Worm (Caenorhabditis elegans) whole organism, early embryonic: ENCODE data around the gene sup-12.

Source experiments
- B0310.2 ChIP-seq: sonication (generic microtip); optimal IDR thresholded peaks from 2 replicates; lab custom pipeline; 2016; ENCODE audit warnings: mild to moderate bottlenecking, missing genetic modification characterization, missing compliant biosample characterization
- F13C5.2 ChIP-seq: sonication (generic microtip); optimal IDR thresholded peaks from 2 replicates; lab custom pipeline; 2017; ENCODE audit warnings: mild to moderate bottlenecking, missing genetic modification characterization, inconsistent platforms, missing compliant biosample characterization
- aly-1 ChIP-seq: sonication (generic microtip); optimal IDR thresholded peaks from 2 replicates; lab custom pipeline; 2016; ENCODE audit warnings: missing genetic modification characterization, missing compliant biosample characterization
- ama-1 ChIP-seq: fragments of 150-350 bp; optimal IDR thresholded peaks from 2 replicates; lab custom pipeline; 2014
- ceh-13 ChIP-seq: fragments of 200-800 bp; sonication (Bioruptor generic); optimal IDR thresholded peaks from 2 replicates; lab custom pipeline; 2018; ENCODE audit warnings: mild to moderate bottlenecking, missing genetic modification characterization, missing compliant biosample characterization
- ceh-36 ChIP-seq: sonication (generic microtip); optimal IDR thresholded peaks from 2 replicates; lab custom pipeline; 2016; ENCODE audit warnings: missing genetic modification characterization, inconsistent platforms, missing compliant biosample characterization
- ets-7 ChIP-seq: sonication (generic microtip); optimal IDR thresholded peaks from 2 replicates; lab custom pipeline; 2016; ENCODE audit warnings: missing genotype, missing genetic modification characterization, missing compliant biosample characterization
- flt-1 ChIP-seq: fragments of 200-800 bp; sonication (Bioruptor generic); IDR thresholded peaks from 2 replicates; pipeline ENCODE4 v1.3.6; 2022; ENCODE audit warnings: missing genetic modification characterization, missing compliant biosample characterization
- hmbx-1 ChIP-seq: sonication (generic microtip); optimal IDR thresholded peaks from 2 replicates; lab custom pipeline; 2016; ENCODE audit warnings: mild to moderate bottlenecking, missing genetic modification characterization, missing compliant biosample characterization
- hmg-4 ChIP-seq: fragments of 200-800 bp; sonication (Bioruptor generic); optimal IDR thresholded peaks from 2 replicates; lab custom pipeline; 2018; ENCODE audit warnings: mild to moderate bottlenecking, missing genetic modification characterization, missing compliant biosample characterization
- hnd-1 ChIP-seq: sonication (generic microtip); optimal IDR thresholded peaks from 2 replicates; lab custom pipeline; 2016; ENCODE audit warnings: missing genetic modification characterization, missing compliant biosample characterization
- pes-1 ChIP-seq: fragments of 200-800 bp; sonication (Bioruptor generic); IDR thresholded peaks from 2 replicates; pipeline ENCODE4 v1.3.6; 2022; ENCODE audit warnings: missing genetic modification reagents, missing genetic modification characterization, missing compliant biosample characterization
- scrt-1 ChIP-seq: fragments of 200-800 bp; sonication (Bioruptor generic); IDR thresholded peaks from 2 replicates; pipeline ENCODE4 v1.3.6; 2022; ENCODE audit warnings: missing genetic modification characterization, missing compliant biosample characterization
- sea-1 ChIP-seq: fragments of 200-800 bp; sonication (Bioruptor generic); conservative IDR thresholded peaks from 2 replicates; pipeline ENCODE4 v1.3.6; 2022; ENCODE audit warnings: missing genetic modification characterization, missing compliant biosample characterization
- tbx-11 ChIP-seq: fragments of 200-800 bp; sonication (Bioruptor generic); IDR thresholded peaks from 2 replicates; pipeline ENCODE4 v1.3.6; 2022; ENCODE audit warnings: missing genetic modification characterization, missing compliant biosample characterization
- tbx-37 ChIP-seq: fragments of 200-800 bp; sonication (Bioruptor generic); conservative IDR thresholded peaks from 2 replicates; pipeline ENCODE4 v1.3.6; 2022; ENCODE audit warnings: missing genetic modification reagents, missing genetic modification characterization, missing compliant biosample characterization
- tra-4 ChIP-seq: sonication (generic microtip); optimal IDR thresholded peaks from 2 replicates; lab custom pipeline; 2017; ENCODE audit warnings: missing genetic modification characterization, missing compliant biosample characterization

The sup-12 gene

DNA sequence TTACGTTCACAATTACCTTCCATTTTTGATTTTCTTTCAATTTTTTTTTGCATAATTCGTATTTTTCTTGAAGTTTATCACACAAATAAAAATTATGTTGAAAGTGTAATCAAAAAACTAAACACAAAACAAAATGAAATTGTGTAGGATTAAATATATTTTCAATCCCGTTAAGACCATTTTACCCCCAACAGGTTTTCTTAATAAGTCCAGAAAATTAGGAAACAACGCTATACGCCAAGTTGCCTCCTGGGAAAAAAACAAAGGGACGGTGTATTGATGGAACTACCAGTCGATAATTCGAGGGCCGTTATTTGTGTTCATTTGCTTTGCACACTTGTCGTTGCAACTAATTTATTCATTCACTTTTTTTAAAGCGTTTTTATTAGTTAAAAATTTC lies 15.3 kb downstream of the sup-12 start:
- no peak for TF ChIP-seq tbx-11 (GFP tag; lab: Robert Waterston, UW)
- no peak for TF ChIP-seq sea-1 (GFP tag; lab: Robert Waterston, UW)
- no peak for TF ChIP-seq flt-1 (GFP tag; lab: Robert Waterston, UW)
- TF ChIP-seq hnd-1 = no peak
- TF ChIP-seq pes-1 (GFP tag; lab: Robert Waterston, UW) = no peak

- TF ChIP-seq hmbx-1 (tag; lab: Kevin White, UChicago) = no peak
- no peak for TF ChIP-seq ceh-36 (tag; lab: Kevin White, UChicago)
Observed at ce11 chrX:3920101-3920500, 15.7 kb downstream of the sup-12 start, which contains the start of gene T22B2.2. T22B2.2 (plus strand) TSS chrX:3920401.

ce11 chrX:3920747-3921146 lies 16.4 kb downstream of the sup-12 start:
- TF ChIP-seq sea-1 (GFP tag; lab: Robert Waterston, UW) (no peak), aly-1 (no peak), tbx-37 (GFP tag; lab: Robert Waterston, UW) (no peak), B0310.2 (tag; lab: Kevin White, UChicago) (no peak), flt-1 (GFP tag; lab: Robert Waterston, UW) (no peak), hmg-4 (GFP tag; lab: Kevin White, UChicago) (no peak), scrt-1 (GFP tag; lab: Robert Waterston, UW) (no peak), hmbx-1 (tag; lab: Kevin White, UChicago) (no peak), pes-1 (GFP tag; lab: Robert Waterston, UW) (no peak), F13C5.2 (tag; lab: Kevin White, UChicago) (no peak)

- no peak for TF ChIP-seq hmbx-1 (tag; lab: Kevin White, UChicago)
- no peak for TF ChIP-seq aly-1
- TF ChIP-seq scrt-1 (GFP tag; lab: Robert Waterston, UW) = no peak
- TF ChIP-seq hmg-4 (GFP tag; lab: Kevin White, UChicago) = no peak
- no peak for TF ChIP-seq ceh-13 (GFP tag; lab: Kevin White, UChicago)
- TF ChIP-seq ama-1 (lab: Kevin White, UChicago) = no peak
- no peak for TF ChIP-seq sea-1 (GFP tag; lab: Robert Waterston, UW)
- TF ChIP-seq F13C5.2 (tag; lab: Kevin White, UChicago) = no peak
- no peak for TF ChIP-seq tbx-37 (GFP tag; lab: Robert Waterston, UW)
- TF ChIP-seq ceh-36 (tag; lab: Kevin White, UChicago) = no peak
- TF ChIP-seq ets-7 (tag; lab: Kevin White, UChicago) = no peak
- TF ChIP-seq hnd-1 = no peak
- no peak for TF ChIP-seq pes-1 (GFP tag; lab: Robert Waterston, UW)
- no peak for TF ChIP-seq B0310.2 (tag; lab: Kevin White, UChicago)
- TF ChIP-seq tbx-11 (GFP tag; lab: Robert Waterston, UW) = no peak
- TF ChIP-seq tra-4 (tag; lab: Kevin White, UChicago) = no peak
- no peak for TF ChIP-seq flt-1 (GFP tag; lab: Robert Waterston, UW)
Observed at ce11 chrX:3925776-3926175, 21.4 kb downstream of the sup-12 start, which contains the start of gene T22B2.1. T22B2.1 (plus strand) TSS chrX:3926076.

DNA sequence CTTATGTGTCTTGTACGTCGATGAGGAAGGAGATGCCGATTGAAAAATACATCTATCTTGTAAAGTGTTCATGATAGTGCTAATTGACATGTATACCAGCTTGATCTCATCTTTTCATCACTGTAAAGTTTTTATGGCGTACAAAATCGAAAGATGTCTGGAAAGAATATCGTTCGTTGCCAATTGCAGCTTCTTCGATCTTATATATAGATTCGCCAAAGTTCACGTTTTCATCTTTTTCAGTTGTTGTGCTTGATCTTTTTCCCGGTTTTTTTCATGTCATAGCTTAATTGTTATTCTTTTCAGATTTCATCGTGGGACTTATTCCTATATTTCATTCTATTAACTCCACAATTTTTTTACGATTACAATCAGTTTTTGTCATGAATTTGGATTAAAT lies 27.0 kb downstream of the sup-12 start, which contains the start of gene adt-3:
adt-3 (plus strand) TSS at position 301 of the 400 bp plus-strand sequence.
- TF ChIP-seq ceh-13 (GFP tag; lab: Kevin White, UChicago) = no peak
- no peak for TF ChIP-seq scrt-1 (GFP tag; lab: Robert Waterston, UW)
- no peak for TF ChIP-seq sea-1 (GFP tag; lab: Robert Waterston, UW)
- TF ChIP-seq flt-1 (GFP tag; lab: Robert Waterston, UW) = no peak
- TF ChIP-seq ama-1 (lab: Kevin White, UChicago) = no peak
- no peak for TF ChIP-seq tbx-37 (GFP tag; lab: Robert Waterston, UW)
- no peak for TF ChIP-seq hmbx-1 (tag; lab: Kevin White, UChicago)
- TF ChIP-seq tra-4 (tag; lab: Kevin White, UChicago) = no peak
- TF ChIP-seq hnd-1 = no peak
- no peak for TF ChIP-seq hmg-4 (GFP tag; lab: Kevin White, UChicago)
- no peak for TF ChIP-seq ceh-36 (tag; lab: Kevin White, UChicago)
- TF ChIP-seq pes-1 (GFP tag; lab: Robert Waterston, UW) = no peak
- no peak for TF ChIP-seq aly-1

DNA sequence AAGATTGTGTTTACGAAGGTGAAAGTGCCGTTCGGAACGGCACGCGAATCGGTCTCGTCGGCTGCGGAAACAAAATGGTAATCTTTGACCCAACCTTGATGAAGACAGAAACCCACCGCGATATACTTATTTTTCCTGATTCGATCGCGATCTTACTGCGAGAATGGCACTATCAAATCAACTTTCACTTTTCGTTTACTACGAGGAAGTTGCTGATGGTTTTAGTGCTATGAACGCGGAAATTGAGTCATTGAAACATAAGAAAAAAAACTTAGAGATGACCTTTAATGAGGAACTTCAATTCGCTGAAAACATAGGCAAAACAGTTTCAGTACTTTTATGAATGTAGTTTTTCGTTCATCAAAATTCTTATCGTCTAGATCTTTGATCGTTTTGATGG lies 28.3 kb downstream of the sup-12 start:
- TF ChIP-seq scrt-1 (GFP tag; lab: Robert Waterston, UW) (no peak), aly-1 (no peak), F13C5.2 (tag; lab: Kevin White, UChicago) (no peak), pes-1 (GFP tag; lab: Robert Waterston, UW) (no peak), hnd-1 (no peak), ets-7 (tag; lab: Kevin White, UChicago) (no peak), B0310.2 (tag; lab: Kevin White, UChicago) (no peak), sea-1 (GFP tag; lab: Robert Waterston, UW) (no peak), tra-4 (tag; lab: Kevin White, UChicago) (no peak), tbx-37 (GFP tag; lab: Robert Waterston, UW) (no peak), tbx-11 (GFP tag; lab: Robert Waterston, UW) (no peak)

ce11 chrX:3937483-3937882 lies 33.1 kb downstream of the sup-12 start:
- TF ChIP-seq pes-1 (GFP tag; lab: Robert Waterston, UW) = no peak
- TF ChIP-seq B0310.2 (tag; lab: Kevin White, UChicago) = no peak
- TF ChIP-seq flt-1 (GFP tag; lab: Robert Waterston, UW) = no peak
- no peak for TF ChIP-seq tra-4 (tag; lab: Kevin White, UChicago)
- TF ChIP-seq hnd-1 = no peak
- TF ChIP-seq hmg-4 (GFP tag; lab: Kevin White, UChicago) = no peak
- no peak for TF ChIP-seq tbx-37 (GFP tag; lab: Robert Waterston, UW)

DNA sequence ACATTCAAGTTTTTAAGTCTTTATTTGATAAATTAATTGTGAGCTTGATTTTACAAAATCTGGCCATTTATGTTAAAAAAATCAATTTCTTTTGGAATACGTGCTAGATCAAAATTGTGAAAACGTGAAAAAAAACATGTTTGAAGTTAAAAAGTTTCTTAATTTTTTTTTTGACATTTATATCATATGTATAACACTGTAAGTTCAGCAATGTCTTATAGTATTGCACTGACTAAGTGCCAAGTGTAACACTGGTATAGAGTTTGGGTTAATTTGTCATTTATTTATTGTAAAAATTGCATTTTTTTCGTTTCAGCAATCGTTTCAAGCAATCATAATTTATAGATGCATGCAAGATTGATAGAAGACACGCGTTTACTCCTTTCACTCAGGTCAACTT lies 33.5 kb downstream of the sup-12 start:
- TF ChIP-seq scrt-1 (GFP tag; lab: Robert Waterston, UW) (no peak), tra-4 (tag; lab: Kevin White, UChicago) (no peak), ceh-36 (tag; lab: Kevin White, UChicago) (no peak), aly-1 (no peak), ceh-13 (GFP tag; lab: Kevin White, UChicago) (no peak), tbx-37 (GFP tag; lab: Robert Waterston, UW) (no peak), flt-1 (GFP tag; lab: Robert Waterston, UW) (no peak), pes-1 (GFP tag; lab: Robert Waterston, UW) (no peak)
